Worm (Caenorhabditis elegans) whole organism, young adult: Measurements from ENCODE around the gene tomm-40.
A peak's percentile ranks its signal among the peaks of the same experiment; 100 is the strongest.

Source experiments
- B0336.3 ChIP-seq: fragments of 200-800 bp; sonication (Bioruptor generic); IDR thresholded peaks from 2 replicates; pipeline ENCODE4 v1.3.6; 2022; ENCODE audit warnings: missing genetic modification characterization, missing compliant biosample characterization
- D2030.7 ChIP-seq: fragments of 200-800 bp; sonication (Bioruptor generic); IDR thresholded peaks from 2 replicates; pipeline ENCODE4 v1.3.6; 2022; ENCODE audit warnings: missing genetic modification reagents, missing genetic modification characterization, missing compliant biosample characterization
- F10E7.11 ChIP-seq: sonication (generic microtip); optimal IDR thresholded peaks from 2 replicates; lab custom pipeline; 2017; ENCODE audit warnings: mild to moderate bottlenecking, missing genetic modification characterization, moderate library complexity, missing compliant biosample characterization
- F23B12.7 ChIP-seq: sonication (generic microtip); optimal IDR thresholded peaks from 2 replicates; lab custom pipeline; 2017; ENCODE audit warnings: missing genetic modification characterization, mild to moderate bottlenecking, missing compliant biosample characterization, antibody characterized with exemption, moderate library complexity; ENCODE audit not compliant: insufficient read depth
- F37B4.10 ChIP-seq: fragments of 200-800 bp; sonication (Bioruptor generic); IDR thresholded peaks from 2 replicates; pipeline ENCODE4 v1.3.6; 2022; ENCODE audit warnings: missing genetic modification characterization, missing compliant biosample characterization
- F49E8.2 ChIP-seq: sonication (generic microtip); optimal IDR thresholded peaks from 3 replicates; lab custom pipeline; 2017; ENCODE audit warnings: missing genetic modification characterization, mild to moderate bottlenecking, missing compliant biosample characterization, antibody characterized with exemption, moderate library complexity; ENCODE audit not compliant: insufficient read depth
- F55B11.4 ChIP-seq: sonication (generic microtip); optimal IDR thresholded peaks from 2 replicates; lab custom pipeline; 2016; ENCODE audit warnings: missing compliant biosample characterization, missing genetic modification characterization, borderline replicate concordance; ENCODE audit not compliant: insufficient read depth
- T07F8.4 ChIP-seq: sonication (generic microtip); optimal IDR thresholded peaks from 2 replicates; lab custom pipeline; 2016; ENCODE audit warnings: mild to moderate bottlenecking, missing genetic modification characterization, moderate library complexity, missing compliant biosample characterization
- Y53G8AR.9 ChIP-seq: fragments of 200-800 bp; sonication (Bioruptor generic); conservative IDR thresholded peaks from 2 replicates; pipeline ENCODE4 v1.3.6; 2022; ENCODE audit warnings: missing genetic modification reagents, missing genetic modification characterization, missing compliant biosample characterization
- Y56A3A.18 ChIP-seq: fragments of 200-800 bp; sonication (Bioruptor generic); IDR thresholded peaks from 2 replicates; pipeline ENCODE4 v1.3.6; 2022; ENCODE audit warnings: missing genetic modification reagents, missing genetic modification characterization, missing compliant biosample characterization
- Y79H2A.3 ChIP-seq: fragments of 200-800 bp; sonication (Bioruptor generic); conservative IDR thresholded peaks from 2 replicates; pipeline ENCODE4 v1.3.6; 2022; ENCODE audit warnings: missing genetic modification reagents, missing genetic modification characterization, missing compliant biosample characterization
- aptf-2 ChIP-seq: fragments of 200-800 bp; sonication (Bioruptor generic); conservative IDR thresholded peaks from 2 replicates; pipeline ENCODE4 v1.3.6; 2022; ENCODE audit warnings: missing genetic modification reagents, missing genetic modification characterization, missing compliant biosample characterization
- bed-2 ChIP-seq: fragments of 200-800 bp; sonication (Bioruptor generic); IDR thresholded peaks from 2 replicates; pipeline ENCODE4 v1.3.6; 2022; ENCODE audit warnings: missing genetic modification reagents, missing genetic modification characterization, missing compliant biosample characterization
- ccch-3 ChIP-seq: fragments of 200-800 bp; sonication (Bioruptor generic); optimal IDR thresholded peaks from 2 replicates; lab custom pipeline; 2018; ENCODE audit warnings: mild to moderate bottlenecking, missing genetic modification characterization, missing compliant biosample characterization
- cebp-1 ChIP-seq, 2 experiments: fragments of 200-800 bp in 1 of 2; sonication (Bioruptor generic) in 1 of 2; sonication (generic microtip) in 1 of 2; IDR thresholded peaks in 1 of 2; optimal IDR thresholded peaks in 1 of 2; 2 replicates each; pipeline versions ENCODE4 v1.3.6 to Lab custom; 2017 to 2022; ENCODE audit warnings: missing compliant biosample characterization in 2 of 2, missing genetic modification characterization in 2 of 2, mild to moderate bottlenecking in 1 of 2, missing genetic modification reagents in 1 of 2, moderate library complexity in 1 of 2
- ceh-40 ChIP-seq: fragments of 200-800 bp; sonication (Bioruptor generic); IDR thresholded peaks from 2 replicates; pipeline ENCODE4 v1.3.6; 2022; ENCODE audit warnings: missing genetic modification characterization, missing compliant biosample characterization
- chd-7 ChIP-seq: sonication (generic microtip); optimal IDR thresholded peaks from 2 replicates; lab custom pipeline; 2016; ENCODE audit warnings: mild to moderate bottlenecking, missing genetic modification characterization, moderate library complexity, missing compliant biosample characterization
- die-1 ChIP-seq: sonication (generic microtip); optimal IDR thresholded peaks from 2 replicates; lab custom pipeline; 2016; ENCODE audit warnings: missing genotype, mild to moderate bottlenecking, missing genetic modification characterization, missing compliant biosample characterization
- dox-1 ChIP-seq: fragments of 200-800 bp; sonication (Bioruptor generic); IDR thresholded peaks from 2 replicates; pipeline ENCODE4 v1.3.6; 2022; ENCODE audit warnings: missing genetic modification reagents, missing genetic modification characterization, missing compliant biosample characterization
- dpff-1 ChIP-seq: sonication (generic microtip); optimal IDR thresholded peaks from 2 replicates; lab custom pipeline; 2017; ENCODE audit warnings: mild to moderate bottlenecking, missing genetic modification characterization, missing compliant biosample characterization
- dpl-1 ChIP-seq: fragments of 150-350 bp; optimal IDR thresholded peaks from 2 replicates; lab custom pipeline; 2014; ENCODE audit warnings: missing biosample characterization, missing genetic modification reagents, missing genetic modification characterization
- efl-1 ChIP-seq: fragments of 150-350 bp; optimal IDR thresholded peaks from 2 replicates; lab custom pipeline; 2014; ENCODE audit warnings: missing biosample characterization, missing genetic modification reagents, missing genetic modification characterization
- egl-44 ChIP-seq: fragments of 200-800 bp; sonication (Bioruptor generic); IDR thresholded peaks from 2 replicates; pipeline ENCODE4 v1.3.6; 2022; ENCODE audit warnings: missing genetic modification reagents, missing genetic modification characterization, missing compliant biosample characterization
- ekl-4 ChIP-seq: fragments of 200-800 bp; sonication (Bioruptor generic); IDR thresholded peaks from 2 replicates; pipeline ENCODE4 v1.3.6; 2022; ENCODE audit warnings: missing genetic modification reagents, missing genetic modification characterization, missing compliant biosample characterization
- ets-4 ChIP-seq: fragments of 200-800 bp; sonication (Bioruptor generic); optimal IDR thresholded peaks from 2 replicates; lab custom pipeline; 2018; ENCODE audit warnings: mild to moderate bottlenecking, missing genetic modification characterization, missing compliant biosample characterization
- fkh-3 ChIP-seq: sonication (generic microtip); optimal IDR thresholded peaks from 2 replicates; lab custom pipeline; 2016; ENCODE audit warnings: mild to moderate bottlenecking, missing genetic modification characterization, missing compliant biosample characterization
- hlh-12 ChIP-seq: sonication (generic microtip); optimal IDR thresholded peaks from 2 replicates; lab custom pipeline; 2016; ENCODE audit warnings: missing genetic modification characterization, missing compliant biosample characterization
- hmg-20 ChIP-seq: fragments of 200-800 bp; sonication (Bioruptor generic); IDR thresholded peaks from 2 replicates; pipeline ENCODE4 v1.3.6; 2022; ENCODE audit warnings: missing genetic modification reagents, missing genetic modification characterization, missing compliant biosample characterization
- hrde-1 ChIP-seq: sonication (generic microtip); optimal IDR thresholded peaks from 2 replicates; lab custom pipeline; 2016; ENCODE audit warnings: missing genetic modification characterization, mild to moderate bottlenecking, missing compliant biosample characterization, moderate library complexity, missing genotype, missing genetic modification reagents, borderline replicate concordance
- lsl-1 ChIP-seq: fragments of 200-800 bp; sonication (Bioruptor generic); optimal IDR thresholded peaks from 2 replicates; lab custom pipeline; 2018; ENCODE audit warnings: mild to moderate bottlenecking, missing genetic modification characterization, moderate library complexity, missing compliant biosample characterization
- madf-10 ChIP-seq: sonication (generic microtip); optimal IDR thresholded peaks from 2 replicates; lab custom pipeline; 2016; ENCODE audit warnings: mild to moderate bottlenecking, missing genetic modification characterization, missing compliant biosample characterization
- mel-28 ChIP-seq: sonication (generic microtip); optimal IDR thresholded peaks from 2 replicates; lab custom pipeline; 2016; ENCODE audit warnings: borderline replicate concordance, mild to moderate bottlenecking, missing genetic modification characterization, missing compliant biosample characterization
- mxl-1 ChIP-seq: sonication (generic microtip); optimal IDR thresholded peaks from 2 replicates; lab custom pipeline; 2016; ENCODE audit warnings: missing genetic modification characterization, missing compliant biosample characterization
- nhr-120 ChIP-seq: fragments of 200-800 bp; sonication (Bioruptor generic); IDR thresholded peaks from 2 replicates; pipeline ENCODE4 v1.3.6; 2022; ENCODE audit warnings: missing genetic modification characterization, missing compliant biosample characterization
- nhr-179 ChIP-seq: sonication (generic microtip); optimal IDR thresholded peaks from 2 replicates; lab custom pipeline; 2016; ENCODE audit warnings: mild to moderate bottlenecking, missing genetic modification characterization, missing compliant biosample characterization
- nhr-27 ChIP-seq: fragments of 200-800 bp; sonication (Bioruptor generic); optimal IDR thresholded peaks from 2 replicates; lab custom pipeline; 2018; ENCODE audit warnings: mild to moderate bottlenecking, missing genetic modification characterization, moderate library complexity, missing compliant biosample characterization
- nhr-80 ChIP-seq: sonication (generic microtip); optimal IDR thresholded peaks from 2 replicates; lab custom pipeline; 2016; ENCODE audit warnings: missing genetic modification characterization, missing compliant biosample characterization
- pha-4 ChIP-seq: fragments of 150-350 bp; sonication (generic microtip); optimal IDR thresholded peaks from 2 replicates; lab custom pipeline; 2014; ENCODE audit warnings: missing biosample characterization, missing genetic modification reagents, missing genetic modification characterization
- repo-1 ChIP-seq: sonication (generic microtip); optimal IDR thresholded peaks from 2 replicates; lab custom pipeline; 2017; ENCODE audit warnings: mild to moderate bottlenecking, missing genetic modification characterization, missing compliant biosample characterization
- snpc-1.3 ChIP-seq: sonication (generic microtip); optimal IDR thresholded peaks from 2 replicates; lab custom pipeline; 2017; ENCODE audit warnings: missing genetic modification characterization, mild to moderate bottlenecking, missing compliant biosample characterization, antibody characterized with exemption, moderate library complexity, missing genotype, missing genetic modification reagents; ENCODE audit not compliant: insufficient read depth
- snpc-4 ChIP-seq, 5 experiments: fragments of 150-350 bp in 1 of 5; sonication (generic microtip) in 4 of 5; optimal IDR thresholded peaks; 2 replicates each; lab custom pipeline; 2014 to 2018; ENCODE audit warnings: missing genetic modification characterization in 5 of 5, missing biosample characterization in 3 of 5, antibody characterized with exemption in 2 of 5, mild to moderate bottlenecking in 2 of 5, missing compliant biosample characterization in 2 of 5, missing genotype in 2 of 5, moderate library complexity in 2 of 5, missing genetic modification reagents in 1 of 5
- sptf-2 ChIP-seq: fragments of 200-800 bp; sonication (Bioruptor generic); optimal IDR thresholded peaks from 2 replicates; lab custom pipeline; 2018; ENCODE audit warnings: mild to moderate bottlenecking, missing genetic modification characterization, missing compliant biosample characterization
- tbp1 ChIP-seq: fragments of 200-800 bp; sonication (Bioruptor generic); optimal IDR thresholded peaks from 2 replicates; lab custom pipeline; 2018; ENCODE audit warnings: mild to moderate bottlenecking, missing genetic modification characterization, missing compliant biosample characterization
- unc-62 ChIP-seq: fragments of 150-350 bp; optimal IDR thresholded peaks from 2 replicates; lab custom pipeline; 2014; ENCODE audit warnings: missing biosample characterization, missing genetic modification reagents, missing genetic modification characterization
- ztf-25 ChIP-seq: fragments of 200-800 bp; sonication (Bioruptor generic); IDR thresholded peaks from 2 replicates; pipeline ENCODE4 v1.3.6; 2022; ENCODE audit warnings: missing genetic modification reagents, missing genetic modification characterization, missing compliant biosample characterization
- ztf-26 ChIP-seq: sonication (generic microtip); optimal IDR thresholded peaks from 2 replicates; lab custom pipeline; 2017; ENCODE audit warnings: missing genetic modification characterization, missing compliant biosample characterization
- ztf-3 ChIP-seq: fragments of 200-800 bp; sonication (Bioruptor generic); optimal IDR thresholded peaks from 2 replicates; lab custom pipeline; 2018; ENCODE audit warnings: mild to moderate bottlenecking, missing genetic modification characterization, missing compliant biosample characterization
- ztf-6 ChIP-seq: fragments of 200-800 bp; sonication (Bioruptor generic); IDR thresholded peaks from 2 replicates; pipeline ENCODE4 v1.3.6; 2022; ENCODE audit warnings: missing genetic modification reagents, missing genetic modification characterization, missing compliant biosample characterization

The tomm-40 gene

DNA sequence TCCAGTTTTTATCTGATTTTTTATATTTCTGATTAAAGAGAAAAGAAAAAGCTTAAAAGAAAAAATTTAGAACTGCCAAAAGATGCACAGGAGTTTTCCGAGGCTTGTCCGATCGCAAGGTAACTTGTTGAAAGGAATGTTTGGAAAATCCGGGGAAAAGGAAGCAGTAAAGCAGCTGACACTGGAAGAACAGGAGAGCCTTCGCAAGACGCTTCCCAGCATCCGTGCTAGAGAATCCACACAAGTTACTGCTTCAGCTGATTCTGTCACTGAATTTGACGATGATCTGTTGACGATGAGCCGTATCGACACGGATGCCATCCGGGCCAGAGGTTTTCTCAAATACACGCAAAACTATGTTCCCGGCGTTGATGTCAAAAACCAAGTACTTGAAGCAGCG lies 43.6 kb downstream of the tomm-40 start, which contains the start of gene mrpl-50 (continued):
- peak; percentile 20 for TF ChIP-seq dpff-1 (tag; lab: Kevin White, UChicago)
- no peak for TF ChIP-seq ccch-3 (GFP tag; lab: Kevin White, UChicago)
- peak; percentile 76; the same call in 1 of the 2 replicates for TF ChIP-seq Y53G8AR.9 (GFP tag; lab: Robert Waterston, UW)
- TF ChIP-seq snpc-1.3 (tag; lab: Kevin White, UChicago), result peak; percentile 50
- no peak for TF ChIP-seq fkh-3
- no peak for TF ChIP-seq tbp1 (GFP tag; lab: Kevin White, UChicago)
- TF ChIP-seq F49E8.2 (tag; lab: Kevin White, UChicago), result no peak
- TF ChIP-seq egl-44 (GFP tag; lab: Robert Waterston, UW), result no peak
- TF ChIP-seq madf-10 (tag; lab: Kevin White, UChicago), result no peak
- no peak for TF ChIP-seq hlh-12
- no peak for TF ChIP-seq lsl-1 (GFP tag; lab: Kevin White, UChicago)
- TF ChIP-seq T07F8.4 (tag; lab: Kevin White, UChicago), result no peak
- no peak for TF ChIP-seq aptf-2 (GFP tag; lab: Robert Waterston, UW)
- no peak for TF ChIP-seq mel-28 (tag; lab: Kevin White, UChicago)
- no peak for TF ChIP-seq snpc-4 (GFP tag; optimal IDR thresholded peaks at IDR 0.05; lab: Kevin White, UChicago)
- TF ChIP-seq snpc-4 (tag; optimal IDR thresholded peaks at IDR 0.05; lab: Kevin White, UChicago), result no peak
- no peak for TF ChIP-seq dox-1 (GFP tag; lab: Robert Waterston, UW)
- TF ChIP-seq D2030.7, result no peak
- TF ChIP-seq pha-4, result no peak
- TF ChIP-seq bed-2 (GFP tag; lab: Robert Waterston, UW), result no peak
- TF ChIP-seq cebp-1 (GFP tag; IDR thresholded peaks at IDR 0.05; lab: Robert Waterston, UW), result no peak
- peak; percentile 20 for TF ChIP-seq cebp-1 (tag; optimal IDR thresholded peaks at IDR 0.05; lab: Kevin White, UChicago)
- no peak for TF ChIP-seq nhr-120 (GFP tag; lab: Robert Waterston, UW)
- TF ChIP-seq hrde-1 (tag; lab: Kevin White, UChicago), result no peak
- TF ChIP-seq chd-7 (tag; lab: Kevin White, UChicago), result peak; percentile 9
- peak; percentile 59 for TF ChIP-seq repo-1 (tag; lab: Kevin White, UChicago)
- TF ChIP-seq ztf-6 (GFP tag; lab: Robert Waterston, UW), result no peak
- TF ChIP-seq ztf-26 (tag; lab: Kevin White, UChicago), result peak; percentile 3
- no peak for TF ChIP-seq F37B4.10
- TF ChIP-seq ets-4 (GFP tag; lab: Kevin White, UChicago), result no peak
- TF ChIP-seq Y56A3A.18 (GFP tag; lab: Robert Waterston, UW), result peak; percentile 36; the same call in 1 of the 2 replicates
- no peak for TF ChIP-seq nhr-80 (tag; lab: Kevin White, UChicago)
- no peak for TF ChIP-seq unc-62 (GFP tag; lab: Kevin White, UChicago)
- no peak for TF ChIP-seq nhr-179 (tag; lab: Kevin White, UChicago)
- no peak for TF ChIP-seq hmg-20
- no peak for TF ChIP-seq F10E7.11 (tag; lab: Kevin White, UChicago)
- TF ChIP-seq sptf-2 (GFP tag; lab: Kevin White, UChicago), result no peak
- no peak for TF ChIP-seq ztf-25
- no peak for TF ChIP-seq F23B12.7
- TF ChIP-seq nhr-27 (tag; lab: Kevin White, UChicago), result no peak
- TF ChIP-seq ztf-3, result no peak
- peak; percentile 50 for TF ChIP-seq ekl-4 (GFP tag; lab: Robert Waterston, UW)
- no peak for TF ChIP-seq mxl-1 (tag; lab: Kevin White, UChicago)
- no peak for TF ChIP-seq ceh-40
- TF ChIP-seq dpl-1 (GFP tag; lab: Kevin White, UChicago), result no peak
- TF ChIP-seq Y79H2A.3 (GFP tag; lab: Robert Waterston, UW), result no peak
- no peak for TF ChIP-seq efl-1 (GFP tag; lab: Kevin White, UChicago)
- no peak for TF ChIP-seq die-1 (tag; lab: Kevin White, UChicago)
- no peak for TF ChIP-seq F55B11.4 (tag; lab: Kevin White, UChicago)
- peak; percentile 84 for TF ChIP-seq B0336.3 (GFP tag; lab: Robert Waterston, UW)
